Fruit fly (Drosophila melanogaster) whole organism, pupa: ENCODE measurements around the gene CG17732.

Experiments used
- CG10348 ChIP-seq: fragments of 200-800 bp; sonication (Bioruptor generic); IDR thresholded peaks from 2 replicates; pipeline ENCODE4 v1.3.6; 2022; ENCODE audit warnings: missing biosample characterization, missing genetic modification characterization
- CG13204 ChIP-seq: fragments of 200-800 bp; sonication (Bioruptor generic); optimal IDR thresholded peaks from 2 replicates; lab custom pipeline; 2018; ENCODE audit warnings: missing biosample characterization, mild to moderate bottlenecking, missing genetic modification characterization, moderate library complexity
- CG14655 ChIP-seq: fragments of 200-800 bp; sonication (Bioruptor generic); optimal IDR thresholded peaks from 3 replicates; lab custom pipeline; 2017; ENCODE audit warnings: mild to moderate bottlenecking, missing biosample characterization, missing genetic modification reagents, missing genetic modification characterization
- CG15710 ChIP-seq: fragments of 200-800 bp; sonication (Bioruptor generic); optimal IDR thresholded peaks from 2 replicates; lab custom pipeline; 2018; ENCODE audit warnings: missing biosample characterization, mild to moderate bottlenecking, missing genetic modification characterization, moderate library complexity
- CG17806 ChIP-seq: fragments of 200-800 bp; sonication (Bioruptor generic); optimal IDR thresholded peaks from 2 replicates; lab custom pipeline; 2018; ENCODE audit warnings: missing biosample characterization, mild to moderate bottlenecking, missing genetic modification characterization, moderate library complexity
- CG34367 ChIP-seq: fragments of 200-800 bp; sonication (Bioruptor generic); optimal IDR thresholded peaks from 2 replicates; lab custom pipeline; 2018; ENCODE audit warnings: missing biosample characterization, mild to moderate bottlenecking, missing genetic modification characterization
- CG4496 ChIP-seq: fragments of 200-800 bp; sonication (Bioruptor generic); IDR thresholded peaks from 3 replicates; pipeline ENCODE4 v1.3.6; 2022; ENCODE audit warnings: missing biosample characterization, missing genetic modification characterization
- CG8159 ChIP-seq: fragments of 200-800 bp; sonication (Bioruptor generic); optimal IDR thresholded peaks from 3 replicates; lab custom pipeline; 2018; ENCODE audit warnings: missing biosample characterization, mild to moderate bottlenecking, missing genetic modification characterization, moderate library complexity
- CG8301 ChIP-seq: fragments of 200-800 bp; sonication (Bioruptor generic); optimal IDR thresholded peaks from 2 replicates; lab custom pipeline; 2018; ENCODE audit warnings: missing biosample characterization, mild to moderate bottlenecking, missing genetic modification characterization
- EcR ChIP-seq: fragments of 200-800 bp; sonication (Bioruptor generic); optimal IDR thresholded peaks from 3 replicates; lab custom pipeline; 2019; ENCODE audit warnings: missing biosample characterization, missing genetic modification characterization, mild to moderate bottlenecking, moderate library complexity, missing genetic modification reagents
- Ets98B ChIP-seq: fragments of 200-800 bp; sonication (Bioruptor generic); IDR thresholded peaks from 2 replicates; pipeline ENCODE4 v1.3.6; 2022; ENCODE audit warnings: missing biosample characterization, missing genetic modification characterization
- Pif1A ChIP-seq: fragments of 200-800 bp; sonication (Bioruptor generic); optimal IDR thresholded peaks from 3 replicates; lab custom pipeline; 2016; ENCODE audit warnings: missing biosample characterization, missing genetic modification characterization

- TF ChIP-seq CG8159 (tag; lab: Kevin White, UChicago), result no peak
- no peak for TF ChIP-seq EcR (GFP tag; lab: Kevin White, UChicago)
- no peak for TF ChIP-seq Pif1A (GFP tag; lab: Kevin White, UChicago)
- TF ChIP-seq CG34367 (tag; lab: Kevin White, UChicago), result no peak
- no peak for TF ChIP-seq CG14655 (GFP tag; lab: Kevin White, UChicago)
- no peak for TF ChIP-seq CG13204 (GFP tag; lab: Kevin White, UChicago)
- no peak for TF ChIP-seq CG4496
- no peak for TF ChIP-seq Ets98B (GFP tag; lab: Robert Waterston, UW)
- TF ChIP-seq CG17806 (tag; lab: Kevin White, UChicago), result no peak
- TF ChIP-seq CG10348, result no peak
- TF ChIP-seq CG15710 (tag; lab: Kevin White, UChicago), result no peak
- no peak for TF ChIP-seq CG8301 (tag; lab: Kevin White, UChicago)
Measured at dm6 chr3L:19994015-19994414, 12.5 kb downstream of the CG17732 start.
